Fruit fly (Drosophila melanogaster) whole organism, adult: ENCODE measurements around the gene Osi22.
A peak's percentile ranks its signal among the peaks of the same experiment; 100 is the strongest.

Source experiments
- CG11617 ChIP-seq: fragments of 200-800 bp; sonication (Bioruptor generic); optimal IDR thresholded peaks from 2 replicates; lab custom pipeline; 2017; ENCODE audit warnings: mild to moderate bottlenecking, missing biosample characterization, missing genetic modification reagents, missing genetic modification characterization
- CG12768 ChIP-seq: fragments of 200-800 bp; sonication (Bioruptor generic); optimal IDR thresholded peaks from 2 replicates; lab custom pipeline; 2017; ENCODE audit warnings: missing biosample characterization, missing genetic modification characterization, mild to moderate bottlenecking, moderate library complexity, missing genetic modification reagents
- CG14711 ChIP-seq: fragments of 200-800 bp; sonication (Bioruptor generic); optimal IDR thresholded peaks from 2 replicates; lab custom pipeline; 2018; ENCODE audit warnings: missing biosample characterization, mild to moderate bottlenecking, missing genetic modification characterization, moderate library complexity
- CG1620 ChIP-seq: fragments of 200-800 bp; sonication (Bioruptor generic); optimal IDR thresholded peaks from 2 replicates; lab custom pipeline; 2016; ENCODE audit warnings: missing biosample characterization, missing genetic modification characterization
- CG33017 ChIP-seq: fragments of 200-800 bp; sonication (Bioruptor generic); optimal IDR thresholded peaks from 2 replicates; lab custom pipeline; 2018; ENCODE audit warnings: missing biosample characterization, mild to moderate bottlenecking, missing genetic modification characterization, moderate library complexity
- CG5204 ChIP-seq: fragments of 200-800 bp; sonication (Bioruptor generic); optimal IDR thresholded peaks from 2 replicates; lab custom pipeline; 2016; ENCODE audit warnings: missing biosample characterization, missing genetic modification characterization
- CG7045 ChIP-seq: fragments of 200-800 bp; sonication (Bioruptor generic); optimal IDR thresholded peaks from 2 replicates; lab custom pipeline; 2017; ENCODE audit warnings: missing biosample characterization, mild to moderate bottlenecking, missing genetic modification characterization
- CG7101 ChIP-seq: fragments of 200-800 bp; sonication (Bioruptor generic); optimal IDR thresholded peaks from 2 replicates; lab custom pipeline; 2018; ENCODE audit warnings: missing biosample characterization, mild to moderate bottlenecking, missing genetic modification characterization, moderate library complexity
- Clk ChIP-seq: fragments of 200-800 bp; sonication (Bioruptor generic); optimal IDR thresholded peaks from 2 replicates; lab custom pipeline; 2017; ENCODE audit warnings: missing biosample characterization, missing genetic modification characterization
- Crg-1 ChIP-seq: fragments of 200-800 bp; sonication (Bioruptor generic); optimal IDR thresholded peaks from 2 replicates; lab custom pipeline; 2016; ENCODE audit warnings: missing biosample characterization, missing genetic modification characterization
- Hr96 ChIP-seq: fragments of 200-800 bp; sonication (Bioruptor generic); optimal IDR thresholded peaks from 2 replicates; lab custom pipeline; 2016; ENCODE audit warnings: missing biosample characterization, missing genetic modification characterization
- Mnt ChIP-seq: fragments of 200-800 bp; sonication (Bioruptor generic); optimal IDR thresholded peaks from 2 replicates; lab custom pipeline; 2016; ENCODE audit warnings: missing biosample characterization, mild to moderate bottlenecking, missing genetic modification characterization
- bab1 ChIP-seq: fragments of 200-800 bp; sonication (Bioruptor generic); optimal IDR thresholded peaks from 3 replicates; lab custom pipeline; 2019; ENCODE audit warnings: missing biosample characterization, mild to moderate bottlenecking, missing genetic modification characterization, moderate library complexity
- cic ChIP-seq: fragments of 200-800 bp; sonication (Bioruptor generic); optimal IDR thresholded peaks from 2 replicates; lab custom pipeline; 2017; ENCODE audit warnings: missing biosample characterization, mild to moderate bottlenecking, missing genetic modification characterization, moderate library complexity
- cnc ChIP-seq, 2 experiments: fragments of >200 bp; optimal IDR thresholded peaks; 2 replicates each; lab custom pipeline; 2017
- kay ChIP-seq: fragments of 200-800 bp; sonication (Bioruptor generic); peaks from one replicate; lab custom pipeline; 2016; ENCODE audit warnings: missing biosample characterization, missing genetic modification characterization, borderline replicate concordance
- ovo ChIP-seq: fragments of 200-800 bp; sonication (Bioruptor generic); optimal IDR thresholded peaks from 2 replicates; lab custom pipeline; 2016; ENCODE audit warnings: missing biosample characterization, missing genetic modification characterization
- pad ChIP-seq: fragments of 200-800 bp; sonication (Bioruptor generic); optimal IDR thresholded peaks from 3 replicates; lab custom pipeline; 2017; ENCODE audit warnings: missing biosample characterization, missing genetic modification characterization, mild to moderate bottlenecking, moderate library complexity, missing genetic modification reagents
- tj ChIP-seq: fragments of 200-800 bp; sonication (Bioruptor generic); optimal IDR thresholded peaks from 3 replicates; lab custom pipeline; 2017; ENCODE audit warnings: missing biosample characterization, mild to moderate bottlenecking, missing genetic modification characterization, moderate library complexity
- toe ChIP-seq: fragments of 200-800 bp; sonication (Bioruptor generic); optimal IDR thresholded peaks from 2 replicates; lab custom pipeline; 2016; ENCODE audit warnings: missing biosample characterization, missing genetic modification characterization

Osi22 gene

dm6 chr3R:13309133-13309711, 18.8 kb downstream of the Osi22 start:
- TF ChIP-seq cnc (optimal IDR thresholded peaks at IDR 0.05; lab: Kevin White, UChicago) (peak; percentile 42 to 66), CG1620 (GFP tag; lab: Kevin White, UChicago) (no peak), tj (peak; percentile 68), bab1 (GFP tag; lab: Kevin White, UChicago) (peak; percentile 54)

dm6 chr3R:13313088-13313487, 22.7 kb downstream of the Osi22 start, which contains the start of gene CG44142:
CG44142 (minus strand) TSS chr3R:13313188.
- TF ChIP-seq Hr96 (GFP tag; lab: Kevin White, UChicago) (no peak), kay (GFP tag; lab: Kevin White, UChicago) (no peak), CG5204 (GFP tag; lab: Kevin White, UChicago) (no peak), Crg-1 (GFP tag; lab: Kevin White, UChicago) (no peak), cnc (optimal IDR thresholded peaks at IDR 0.05; lab: Kevin White, UChicago) (no peak), CG12768 (GFP tag; lab: Kevin White, UChicago) (no peak), Clk (GFP tag; lab: Kevin White, UChicago) (no peak), ovo (GFP tag; lab: Kevin White, UChicago) (no peak), CG11617 (GFP tag; lab: Kevin White, UChicago) (no peak), pad (no peak), tj (no peak), CG7101 (no peak), CG33017 (tag; lab: Kevin White, UChicago) (no peak), CG14711 (tag; lab: Kevin White, UChicago) (no peak)

dm6 chr3R:13319170-13319569, 28.7 kb downstream of the Osi22 start, which contains the start of gene CG45080:
CG45080 (minus strand) TSS chr3R:13319270.
- TF ChIP-seq CG11617 (GFP tag; lab: Kevin White, UChicago) (no peak), CG5204 (GFP tag; lab: Kevin White, UChicago) (no peak), CG7101 (no peak), CG12768 (GFP tag; lab: Kevin White, UChicago) (no peak), Mnt (GFP tag; lab: Kevin White, UChicago) (no peak), cic (GFP tag; lab: Kevin White, UChicago) (no peak), bab1 (GFP tag; lab: Kevin White, UChicago) (no peak), CG14711 (tag; lab: Kevin White, UChicago) (no peak), Crg-1 (GFP tag; lab: Kevin White, UChicago) (no peak), Clk (GFP tag; lab: Kevin White, UChicago) (no peak), toe (GFP tag; lab: Kevin White, UChicago) (no peak), CG7045 (GFP tag; lab: Kevin White, UChicago) (no peak), tj (no peak), cnc (optimal IDR thresholded peaks at IDR 0.05; lab: Kevin White, UChicago) (no peak), kay (GFP tag; lab: Kevin White, UChicago) (no peak), CG1620 (GFP tag; lab: Kevin White, UChicago) (no peak), CG33017 (tag; lab: Kevin White, UChicago) (no peak), pad (no peak), Hr96 (GFP tag; lab: Kevin White, UChicago) (no peak), ovo (GFP tag; lab: Kevin White, UChicago) (no peak)

DNA sequence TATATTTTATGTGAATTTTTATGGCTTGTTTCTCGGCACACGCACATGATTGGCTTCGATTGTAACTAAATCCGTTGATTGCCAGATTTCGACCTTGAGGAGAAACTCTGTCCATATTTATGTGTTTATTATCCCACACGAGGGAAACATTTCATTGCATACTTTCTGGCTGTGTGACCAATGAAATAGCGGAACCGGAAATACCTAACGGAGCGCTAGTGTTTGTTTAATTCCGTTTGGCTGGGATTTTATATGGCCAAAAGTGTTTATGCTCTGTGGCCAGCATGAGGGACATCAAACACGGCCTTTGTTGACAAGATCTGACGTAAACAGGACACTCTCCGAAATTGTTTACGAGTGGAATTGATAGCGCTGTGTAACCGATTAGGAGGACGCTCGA, 29.4 kb downstream of the Osi22 start:
- no peak for TF ChIP-seq CG1620 (GFP tag; lab: Kevin White, UChicago)
- no peak for TF ChIP-seq pad
- no peak for TF ChIP-seq Mnt (GFP tag; lab: Kevin White, UChicago)
- TF ChIP-seq CG11617 (GFP tag; lab: Kevin White, UChicago): no peak
- no peak for TF ChIP-seq tj
- TF ChIP-seq CG7101: no peak
- TF ChIP-seq kay (GFP tag; lab: Kevin White, UChicago): no peak
- no peak for TF ChIP-seq bab1 (GFP tag; lab: Kevin White, UChicago)
- TF ChIP-seq Clk (GFP tag; lab: Kevin White, UChicago): no peak
- no peak for TF ChIP-seq CG12768 (GFP tag; lab: Kevin White, UChicago)
- no peak for TF ChIP-seq cic (GFP tag; lab: Kevin White, UChicago)
- no peak for TF ChIP-seq CG5204 (GFP tag; lab: Kevin White, UChicago)
- TF ChIP-seq CG33017 (tag; lab: Kevin White, UChicago): no peak
- TF ChIP-seq ovo (GFP tag; lab: Kevin White, UChicago): no peak
- no peak for TF ChIP-seq Hr96 (GFP tag; lab: Kevin White, UChicago)
- no peak for TF ChIP-seq CG14711 (tag; lab: Kevin White, UChicago)

DNA sequence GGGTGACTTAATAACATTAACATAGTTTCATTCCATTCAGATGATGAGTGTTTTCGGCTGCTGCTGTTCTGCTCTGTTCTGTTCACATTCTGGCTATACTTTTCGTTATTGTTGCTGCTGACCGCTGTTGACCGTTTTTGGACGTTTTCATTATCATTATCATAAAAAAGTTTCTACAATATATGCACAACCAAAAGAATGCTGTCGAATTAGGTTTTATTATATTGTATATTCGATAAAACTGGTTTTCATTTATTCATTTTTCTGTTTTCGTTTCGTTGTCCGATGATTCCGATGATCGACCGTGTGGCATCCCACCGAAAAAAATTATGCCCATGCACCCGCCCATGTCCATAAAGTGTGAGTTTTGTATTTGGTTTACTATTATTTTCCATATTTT, 42.6 kb downstream of the Osi22 start:
- no peak for TF ChIP-seq kay (GFP tag; lab: Kevin White, UChicago)
- no peak for TF ChIP-seq pad
- no peak for TF ChIP-seq cnc (optimal IDR thresholded peaks at IDR 0.05; lab: Kevin White, UChicago)
- no peak for TF ChIP-seq CG5204 (GFP tag; lab: Kevin White, UChicago)
- no peak for TF ChIP-seq CG12768 (GFP tag; lab: Kevin White, UChicago)
- TF ChIP-seq Clk (GFP tag; lab: Kevin White, UChicago): no peak
- TF ChIP-seq Crg-1 (GFP tag; lab: Kevin White, UChicago): no peak
- no peak for TF ChIP-seq toe (GFP tag; lab: Kevin White, UChicago)
- TF ChIP-seq tj: no peak
- TF ChIP-seq CG14711 (tag; lab: Kevin White, UChicago): no peak
- no peak for TF ChIP-seq cic (GFP tag; lab: Kevin White, UChicago)
- no peak for TF ChIP-seq ovo (GFP tag; lab: Kevin White, UChicago)
- TF ChIP-seq CG1620 (GFP tag; lab: Kevin White, UChicago): no peak
- TF ChIP-seq Mnt (GFP tag; lab: Kevin White, UChicago): no peak
- TF ChIP-seq CG33017 (tag; lab: Kevin White, UChicago): no peak
- TF ChIP-seq Hr96 (GFP tag; lab: Kevin White, UChicago): no peak
- TF ChIP-seq bab1 (GFP tag; lab: Kevin White, UChicago): no peak
- no peak for TF ChIP-seq CG7101
- TF ChIP-seq CG7045 (GFP tag; lab: Kevin White, UChicago): no peak
